Fruit fly (Drosophila melanogaster) whole organism, embryonic: ENCODE measurements around the gene CG5815.

Source experiments
- bsh ChIP-seq, 2 experiments: fragments of 200-800 bp; sonication (Bioruptor generic); optimal IDR thresholded peaks; 2 replicates each; lab custom pipeline; 2017 to 2018; ENCODE audit warnings: mild to moderate bottlenecking in 2 of 2, missing biosample characterization in 2 of 2, missing genetic modification characterization in 2 of 2, moderate library complexity in 1 of 2
- trem ChIP-seq: fragments of 200-800 bp; optimal IDR thresholded peaks from 3 replicates; lab custom pipeline; 2019; ENCODE audit warnings: missing biosample characterization, mild to moderate bottlenecking, missing genetic modification characterization, moderate library complexity

dm6 chr3R:27133992-27134391 is 21.6 kb downstream of the CG5815 start:
- TF ChIP-seq bsh (GFP tag; optimal IDR thresholded peaks at IDR 0.05; lab: Kevin White, UChicago) (no peak), trem (tag; lab: Kevin White, UChicago) (no peak)
